Worm (Caenorhabditis elegans) whole organism, L3 larva: Measurements from ENCODE around the gene T07D4.2.

ENCODE experiments used
- aly-2 ChIP-seq: fragments of 150-350 bp; optimal IDR thresholded peaks from 2 replicates; lab custom pipeline; 2014; ENCODE audit warnings: missing biosample characterization, missing genetic modification characterization
- ama-1 ChIP-seq: fragments of 150-350 bp; optimal IDR thresholded peaks from 2 replicates; lab custom pipeline; 2018
- ceh-16 ChIP-seq: sonication (generic microtip); optimal IDR thresholded peaks from 2 replicates; lab custom pipeline; 2017; ENCODE audit warnings: missing biosample characterization, missing genetic modification characterization
- egl-27 ChIP-seq: sonication (generic microtip); optimal IDR thresholded peaks from 4 replicates; lab custom pipeline; 2017; ENCODE audit warnings: missing biosample characterization, missing genetic modification reagents, missing genetic modification characterization
- egl-5 ChIP-seq: fragments of 150-350 bp; optimal IDR thresholded peaks from 2 replicates; lab custom pipeline; 2017; ENCODE audit warnings: missing biosample characterization, missing genetic modification reagents, missing genetic modification characterization, inconsistent platforms
- elt-1 ChIP-seq: fragments of 150-350 bp; optimal IDR thresholded peaks from 2 replicates; lab custom pipeline; 2014; ENCODE audit warnings: missing biosample characterization, missing genetic modification characterization
- fkh-2 ChIP-seq: fragments of 150-350 bp; optimal IDR thresholded peaks from 2 replicates; lab custom pipeline; 2014; ENCODE audit warnings: missing biosample characterization, missing genetic modification reagents, missing genetic modification characterization
- lsy-12 ChIP-seq: sonication (generic microtip); optimal IDR thresholded peaks from 2 replicates; lab custom pipeline; 2016; ENCODE audit warnings: mild to moderate bottlenecking, missing genetic modification characterization, missing compliant biosample characterization
- nhr-11 ChIP-seq: fragments of 150-350 bp; optimal IDR thresholded peaks from 2 replicates; lab custom pipeline; 2014; ENCODE audit warnings: missing biosample characterization, missing genetic modification characterization
- nhr-237 ChIP-seq: fragments of 150-350 bp; optimal IDR thresholded peaks from 2 replicates; lab custom pipeline; 2014; ENCODE audit warnings: missing biosample characterization, missing genetic modification characterization
- nhr-28 ChIP-seq: fragments of 150-350 bp; optimal IDR thresholded peaks from 2 replicates; lab custom pipeline; 2014; ENCODE audit warnings: missing biosample characterization, missing genetic modification characterization
- nhr-67 ChIP-seq: fragments of 150-350 bp; optimal IDR thresholded peaks from 2 replicates; lab custom pipeline; 2014; ENCODE audit warnings: missing biosample characterization, missing genetic modification characterization
- pha-4 ChIP-seq: fragments of 150-350 bp; optimal IDR thresholded peaks from 2 replicates; lab custom pipeline; 2014; ENCODE audit warnings: missing biosample characterization, missing genetic modification reagents, missing genetic modification characterization
- sea-2 ChIP-seq: fragments of 150-350 bp; sonication (generic microtip); optimal IDR thresholded peaks from 4 replicates; lab custom pipeline; 2014; ENCODE audit warnings: missing biosample characterization, missing genetic modification reagents, missing genetic modification characterization

DNA sequence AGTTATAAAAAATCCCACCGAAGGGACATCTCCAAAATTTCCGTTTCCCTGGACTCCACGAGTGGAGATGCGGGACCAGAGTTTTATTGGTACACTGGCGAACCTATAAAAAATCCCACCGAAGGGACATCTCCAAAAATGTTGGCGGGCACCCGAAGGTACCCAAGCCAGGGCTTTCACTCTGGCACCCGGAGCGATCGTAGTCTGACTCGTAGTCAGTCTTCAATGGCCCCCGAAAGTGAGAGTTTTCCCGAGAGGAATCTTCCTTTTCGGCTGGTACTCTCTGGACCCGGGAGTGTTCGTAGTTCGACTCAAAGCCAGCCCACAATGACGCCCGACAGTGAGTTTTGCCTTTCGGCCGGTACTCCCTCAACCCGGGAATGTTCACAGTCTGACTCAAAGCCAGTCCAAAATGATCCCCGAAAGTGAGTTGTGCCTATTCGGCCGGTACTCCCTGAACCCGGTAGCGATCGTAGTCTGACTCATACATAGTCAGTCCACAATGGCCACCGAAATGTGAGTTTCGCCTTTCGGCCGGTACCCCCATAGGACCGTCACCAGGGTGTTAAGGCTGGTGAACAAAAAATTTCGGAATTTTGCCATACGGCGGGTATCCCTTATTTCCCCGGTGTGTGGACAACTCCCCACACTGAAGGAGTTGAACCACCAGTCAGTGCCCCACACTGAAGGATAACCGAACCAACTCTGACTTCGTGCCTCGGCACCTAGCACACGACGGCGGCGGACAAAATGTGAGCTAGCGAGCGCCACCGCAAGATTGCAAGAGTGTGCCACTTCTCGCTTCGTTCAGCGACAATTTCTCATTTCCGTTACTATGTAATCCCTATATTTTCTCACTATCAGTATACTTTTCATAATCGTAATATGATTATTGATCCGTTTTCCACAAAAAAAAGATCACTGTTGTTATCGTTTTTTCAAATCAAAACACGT, 3.6 kb upstream of the T07D4.2 start:
- TF ChIP-seq nhr-28 (tag; lab: Kevin White, UChicago) (no peak), fkh-2 (tag; lab: Kevin White, UChicago) (no peak), egl-27 (tag; lab: Kevin White, UChicago) (no peak), aly-2 (tag; lab: Kevin White, UChicago) (no peak), sea-2 (GFP tag; lab: Kevin White, UChicago) (no peak), nhr-237 (no peak), ama-1 (no peak), egl-5 (no peak), pha-4 (tag; lab: Kevin White, UChicago) (no peak), nhr-11 (tag; lab: Kevin White, UChicago) (no peak), nhr-67 (tag; lab: Kevin White, UChicago) (no peak), elt-1 (tag; lab: Kevin White, UChicago) (no peak), ceh-16 (tag; lab: Kevin White, UChicago) (no peak), lsy-12 (no peak)
